Worm (Caenorhabditis elegans) whole organism, early embryonic: Measurements from ENCODE around the gene nspc-19.

ENCODE experiments used
- B0310.2 ChIP-seq: sonication (generic microtip); optimal IDR thresholded peaks from 2 replicates; lab custom pipeline; 2016; ENCODE audit warnings: mild to moderate bottlenecking, missing genetic modification characterization, missing compliant biosample characterization
- aly-1 ChIP-seq: sonication (generic microtip); optimal IDR thresholded peaks from 2 replicates; lab custom pipeline; 2016; ENCODE audit warnings: missing genetic modification characterization, missing compliant biosample characterization
- ama-1 ChIP-seq: fragments of 150-350 bp; optimal IDR thresholded peaks from 2 replicates; lab custom pipeline; 2014
- ceh-36 ChIP-seq: sonication (generic microtip); optimal IDR thresholded peaks from 2 replicates; lab custom pipeline; 2016; ENCODE audit warnings: missing genetic modification characterization, inconsistent platforms, missing compliant biosample characterization
- ets-7 ChIP-seq: sonication (generic microtip); optimal IDR thresholded peaks from 2 replicates; lab custom pipeline; 2016; ENCODE audit warnings: missing genotype, missing genetic modification characterization, missing compliant biosample characterization
- flt-1 ChIP-seq: fragments of 200-800 bp; sonication (Bioruptor generic); IDR thresholded peaks from 2 replicates; pipeline ENCODE4 v1.3.6; 2022; ENCODE audit warnings: missing genetic modification characterization, missing compliant biosample characterization
- hnd-1 ChIP-seq: sonication (generic microtip); optimal IDR thresholded peaks from 2 replicates; lab custom pipeline; 2016; ENCODE audit warnings: missing genetic modification characterization, missing compliant biosample characterization
- scrt-1 ChIP-seq: fragments of 200-800 bp; sonication (Bioruptor generic); IDR thresholded peaks from 2 replicates; pipeline ENCODE4 v1.3.6; 2022; ENCODE audit warnings: missing genetic modification characterization, missing compliant biosample characterization
- sea-1 ChIP-seq: fragments of 200-800 bp; sonication (Bioruptor generic); conservative IDR thresholded peaks from 2 replicates; pipeline ENCODE4 v1.3.6; 2022; ENCODE audit warnings: missing genetic modification characterization, missing compliant biosample characterization
- tbx-37 ChIP-seq: fragments of 200-800 bp; sonication (Bioruptor generic); conservative IDR thresholded peaks from 2 replicates; pipeline ENCODE4 v1.3.6; 2022; ENCODE audit warnings: missing genetic modification reagents, missing genetic modification characterization, missing compliant biosample characterization
- tra-4 ChIP-seq: sonication (generic microtip); optimal IDR thresholded peaks from 2 replicates; lab custom pipeline; 2017; ENCODE audit warnings: missing genetic modification characterization, missing compliant biosample characterization

- TF ChIP-seq ama-1 (lab: Kevin White, UChicago), result no peak
- TF ChIP-seq tbx-37 (GFP tag; lab: Robert Waterston, UW), result no peak
- TF ChIP-seq B0310.2 (tag; lab: Kevin White, UChicago), result no peak
- no peak for TF ChIP-seq ets-7 (tag; lab: Kevin White, UChicago)
- TF ChIP-seq flt-1 (GFP tag; lab: Robert Waterston, UW), result no peak
- TF ChIP-seq sea-1 (GFP tag; lab: Robert Waterston, UW), result no peak
- no peak for TF ChIP-seq ceh-36 (tag; lab: Kevin White, UChicago)
- no peak for TF ChIP-seq aly-1 (tag; lab: Kevin White, UChicago)
- no peak for TF ChIP-seq scrt-1 (GFP tag; lab: Robert Waterston, UW)
- TF ChIP-seq hnd-1 (tag; lab: Kevin White, UChicago), result no peak
- no peak for TF ChIP-seq tra-4 (tag; lab: Kevin White, UChicago)
These were observed 29.5 kb downstream of the nspc-19 start, which contains the start of gene nhr-3 for ce11 chrX:14557936-14558554.
